Worm (Caenorhabditis elegans) whole organism, L1 larva: Measurements from ENCODE around the gene C39B10.4.
A peak's percentile ranks its signal among the peaks of the same experiment; 100 is the strongest.

Experiments
- C16A3.4 ChIP-seq: fragments of 150-350 bp; optimal IDR thresholded peaks from 2 replicates; lab custom pipeline; 2014; ENCODE audit warnings: missing biosample characterization, missing genetic modification characterization
- C34B4.2 ChIP-seq: sonication (generic microtip); optimal IDR thresholded peaks from 2 replicates; lab custom pipeline; 2017; ENCODE audit warnings: mild to moderate bottlenecking, missing genetic modification characterization, missing compliant biosample characterization
- ama-1 ChIP-seq: fragments of 150-350 bp; optimal IDR thresholded peaks from 2 replicates; lab custom pipeline; 2014
- blmp-1 ChIP-seq: fragments of 150-350 bp; optimal IDR thresholded peaks from 2 replicates; lab custom pipeline; 2014; ENCODE audit warnings: missing biosample characterization, missing genetic modification characterization
- ceh-63 ChIP-seq: fragments of 200-800 bp; sonication (Bioruptor generic); optimal IDR thresholded peaks from 2 replicates; lab custom pipeline; 2018; ENCODE audit warnings: mild to moderate bottlenecking, missing genetic modification characterization, missing compliant biosample characterization
- ceh-8 ChIP-seq: fragments of 200-800 bp; sonication (Bioruptor generic); optimal IDR thresholded peaks from 2 replicates; lab custom pipeline; 2018; ENCODE audit warnings: mild to moderate bottlenecking, missing genetic modification characterization, moderate library complexity, missing compliant biosample characterization
- ceh-90 ChIP-seq: sonication (generic microtip); optimal IDR thresholded peaks from 2 replicates; lab custom pipeline; 2016; ENCODE audit warnings: missing genetic modification characterization, missing compliant biosample characterization
- ces-1 ChIP-seq: fragments of 150-350 bp; optimal IDR thresholded peaks from 2 replicates; lab custom pipeline; 2014; ENCODE audit warnings: missing biosample characterization, missing genetic modification reagents, missing genetic modification characterization
- efl-1 ChIP-seq, 4 experiments: fragments of 150-350 bp; optimal IDR thresholded peaks in 3 of 4; peaks in 1 of 4; 1 replicate in 1 of 4; 2 replicates in 3 of 4; lab custom pipeline; 2014; ENCODE audit warnings: missing biosample characterization in 2 of 4, missing genetic modification characterization in 2 of 4, missing genetic modification reagents in 2 of 4
- efl-3 ChIP-seq: fragments of 200-800 bp; sonication (Bioruptor generic); optimal IDR thresholded peaks from 2 replicates; lab custom pipeline; 2018; ENCODE audit warnings: mild to moderate bottlenecking, missing genetic modification characterization, missing compliant biosample characterization
- egl-13 ChIP-seq: sonication (generic microtip); optimal IDR thresholded peaks from 2 replicates; lab custom pipeline; 2016; ENCODE audit warnings: missing genotype, missing genetic modification reagents, missing genetic modification characterization, missing compliant biosample characterization
- egl-27 ChIP-seq, 2 experiments: fragments of 150-350 bp in 1 of 2; sonication (generic microtip); optimal IDR thresholded peaks; 3 replicates each; lab custom pipeline; 2017 to 2018; ENCODE audit warnings: missing biosample characterization in 2 of 2, missing genetic modification characterization in 2 of 2, missing genetic modification reagents in 2 of 2
- elt-2 ChIP-seq: sonication (generic microtip); optimal IDR thresholded peaks from 2 replicates; lab custom pipeline; 2016; ENCODE audit warnings: missing genetic modification characterization, mild to moderate bottlenecking, inconsistent platforms, missing compliant biosample characterization, missing genetic modification reagents
- elt-3 ChIP-seq, 6 experiments: fragments of 150-350 bp in 1 of 6; sonication (generic microtip); optimal IDR thresholded peaks; 2 replicates each; lab custom pipeline; 2017 to 2018; ENCODE audit warnings: missing biosample characterization in 6 of 6, missing genetic modification characterization in 6 of 6, inconsistent platforms in 1 of 6
- fkh-10 ChIP-seq: sonication (generic microtip); optimal IDR thresholded peaks from 2 replicates; lab custom pipeline; 2017; ENCODE audit warnings: missing biosample characterization, missing genetic modification reagents, missing genetic modification characterization
- fkh-4 ChIP-seq: sonication (generic microtip); optimal IDR thresholded peaks from 2 replicates; lab custom pipeline; 2016; ENCODE audit warnings: missing compliant biosample characterization, missing genetic modification characterization, borderline replicate concordance
- fos-1 ChIP-seq: fragments of 150-350 bp; optimal IDR thresholded peaks from 2 replicates; lab custom pipeline; 2014; ENCODE audit warnings: missing biosample characterization, missing genetic modification characterization
- grh-1 ChIP-seq: fragments of 200-800 bp; sonication (Bioruptor generic); IDR thresholded peaks from 2 replicates; pipeline ENCODE4 v1.3.6; 2022; ENCODE audit warnings: missing genetic modification reagents, missing genetic modification characterization, missing compliant biosample characterization
- hlh-4 ChIP-seq: sonication (generic microtip); optimal IDR thresholded peaks from 2 replicates; lab custom pipeline; 2016; ENCODE audit warnings: mild to moderate bottlenecking, missing genetic modification characterization, missing compliant biosample characterization
- jun-1 ChIP-seq: fragments of 150-350 bp; optimal IDR thresholded peaks from 2 replicates; lab custom pipeline; 2014; ENCODE audit warnings: missing biosample characterization, missing genetic modification reagents, missing genetic modification characterization
- lin-13 ChIP-seq: fragments of 150-350 bp; optimal IDR thresholded peaks from 2 replicates; lab custom pipeline; 2014; ENCODE audit warnings: missing biosample characterization, missing genetic modification reagents, missing genetic modification characterization
- lin-14 ChIP-seq: fragments of 200-800 bp; sonication (Bioruptor generic); optimal IDR thresholded peaks from 2 replicates; lab custom pipeline; 2018; ENCODE audit warnings: mild to moderate bottlenecking, missing genetic modification characterization, moderate library complexity, missing compliant biosample characterization
- lir-3 ChIP-seq: sonication (generic microtip); optimal IDR thresholded peaks from 2 replicates; lab custom pipeline; 2016; ENCODE audit warnings: mild to moderate bottlenecking, missing genetic modification characterization, moderate library complexity, missing compliant biosample characterization; ENCODE audit not compliant: poor library complexity
- mdl-1 ChIP-seq, 2 experiments: fragments of 150-350 bp; optimal IDR thresholded peaks; 2 replicates each; lab custom pipeline; 2014 to 2017; ENCODE audit warnings: missing biosample characterization in 2 of 2, missing genetic modification characterization in 2 of 2, inconsistent platforms in 1 of 2
- mep-1 ChIP-seq: fragments of 150-350 bp; optimal IDR thresholded peaks from 2 replicates; lab custom pipeline; 2014; ENCODE audit warnings: missing biosample characterization, missing genetic modification characterization
- nhr-19 ChIP-seq: fragments of 200-800 bp; sonication (Bioruptor generic); conservative IDR thresholded peaks from 2 replicates; pipeline ENCODE4 v1.3.6; 2022; ENCODE audit warnings: missing genetic modification characterization, missing compliant biosample characterization
- nhr-20 ChIP-seq: sonication (generic microtip); optimal IDR thresholded peaks from 2 replicates; lab custom pipeline; 2016; ENCODE audit warnings: mild to moderate bottlenecking, missing genetic modification characterization, missing compliant biosample characterization
- nhr-237 ChIP-seq: fragments of 150-350 bp; optimal IDR thresholded peaks from 2 replicates; lab custom pipeline; 2014; ENCODE audit warnings: missing biosample characterization, missing genetic modification characterization
- nhr-28 ChIP-seq: fragments of 150-350 bp; optimal IDR thresholded peaks from 2 replicates; lab custom pipeline; 2014; ENCODE audit warnings: missing biosample characterization, missing genetic modification characterization
- nhr-71 ChIP-seq: sonication (generic microtip); optimal IDR thresholded peaks from 2 replicates; lab custom pipeline; 2016; ENCODE audit warnings: mild to moderate bottlenecking, missing genetic modification characterization, moderate library complexity, missing compliant biosample characterization
- nhr-76 ChIP-seq: sonication (generic microtip); optimal IDR thresholded peaks from 2 replicates; lab custom pipeline; 2017; ENCODE audit warnings: missing biosample characterization, missing genetic modification characterization
- nhr-77 ChIP-seq: fragments of 150-350 bp; optimal IDR thresholded peaks from 2 replicates; lab custom pipeline; 2014; ENCODE audit warnings: missing biosample characterization, missing genetic modification characterization
- nhr-85 ChIP-seq: sonication (generic microtip); peaks from one replicate; lab custom pipeline; 2016; ENCODE audit warnings: missing genetic modification characterization, inconsistent platforms, missing compliant biosample characterization
- nhr-90 ChIP-seq: sonication (generic microtip); optimal IDR thresholded peaks from 2 replicates; lab custom pipeline; 2016; ENCODE audit warnings: mild to moderate bottlenecking, missing genetic modification characterization, missing compliant biosample characterization; ENCODE audit not compliant: poor library complexity
- pax-3 ChIP-seq: fragments of 200-800 bp; sonication (Bioruptor generic); optimal IDR thresholded peaks from 2 replicates; lab custom pipeline; 2018; ENCODE audit warnings: mild to moderate bottlenecking, missing genetic modification characterization, moderate library complexity, missing compliant biosample characterization
- skn-1 ChIP-seq: fragments of 150-350 bp; optimal IDR thresholded peaks from 2 replicates; lab custom pipeline; 2014; ENCODE audit warnings: missing biosample characterization, missing genetic modification characterization
- snu-23 ChIP-seq: sonication (generic microtip); optimal IDR thresholded peaks from 2 replicates; lab custom pipeline; 2016; ENCODE audit warnings: missing genetic modification characterization, missing compliant biosample characterization
- sox-4 ChIP-seq: sonication (generic microtip); optimal IDR thresholded peaks from 2 replicates; lab custom pipeline; 2016; ENCODE audit warnings: missing genetic modification characterization, missing compliant biosample characterization
- sup-37 ChIP-seq: fragments of 200-800 bp; sonication (Bioruptor generic); optimal IDR thresholded peaks from 2 replicates; lab custom pipeline; 2018; ENCODE audit warnings: mild to moderate bottlenecking, missing genetic modification characterization, missing compliant biosample characterization
- tlp-1 ChIP-seq: fragments of 150-350 bp; optimal IDR thresholded peaks from 2 replicates; lab custom pipeline; 2014; ENCODE audit warnings: missing biosample characterization, missing genetic modification characterization
- unc-130 ChIP-seq: fragments of 150-350 bp; optimal IDR thresholded peaks from 2 replicates; lab custom pipeline; 2017; ENCODE audit warnings: missing biosample characterization, missing genetic modification characterization, inconsistent platforms
- unc-30 ChIP-seq: sonication (generic microtip); optimal IDR thresholded peaks from 2 replicates; lab custom pipeline; 2017; ENCODE audit warnings: missing biosample characterization, missing genetic modification characterization
- unc-98 ChIP-seq: fragments of 200-800 bp; sonication (Bioruptor generic); IDR thresholded peaks from 2 replicates; pipeline ENCODE4 v1.3.6; 2022; ENCODE audit warnings: missing genetic modification characterization, missing compliant biosample characterization
- vab-15 ChIP-seq: sonication (generic microtip); optimal IDR thresholded peaks from 2 replicates; lab custom pipeline; 2017; ENCODE audit warnings: missing genotype, mild to moderate bottlenecking, missing genetic modification characterization, missing compliant biosample characterization
- ztf-11 ChIP-seq, 2 experiments: sonication (generic microtip); optimal IDR thresholded peaks; 2 replicates each; lab custom pipeline; 2016 to 2017; ENCODE audit warnings: missing genetic modification characterization in 2 of 2, missing biosample characterization in 1 of 2, missing compliant biosample characterization in 1 of 2
- ztf-4 ChIP-seq: fragments of 150-350 bp; optimal IDR thresholded peaks from 2 replicates; lab custom pipeline; 2014; ENCODE audit warnings: missing biosample characterization, missing genetic modification characterization

C39B10.4 gene

ce11 chrX:10429203-10429602 is 15.6 kb upstream of the C39B10.4 start:
- TF ChIP-seq lin-14: peak; percentile 66
- no peak for TF ChIP-seq ceh-90 (tag; lab: Kevin White, UChicago)
- TF ChIP-seq ztf-4: no peak
- no peak for TF ChIP-seq skn-1 (tag; lab: Kevin White, UChicago)
- no peak for TF ChIP-seq C34B4.2 (tag; lab: Kevin White, UChicago)
- TF ChIP-seq egl-13 (tag; lab: Kevin White, UChicago): no peak
- peak; percentile 93 for TF ChIP-seq blmp-1
- TF ChIP-seq tlp-1 (tag; lab: Kevin White, UChicago): no peak
- no peak for TF ChIP-seq unc-130 (tag; lab: Kevin White, UChicago)
- TF ChIP-seq elt-3 (tag; optimal IDR thresholded peaks at IDR 0.05; lab: Kevin White, UChicago): peak in 1 of 6 experiments; percentile 35
- TF ChIP-seq nhr-71 (tag; lab: Kevin White, UChicago): no peak
- peak; percentile 35 for TF ChIP-seq nhr-85
- TF ChIP-seq snu-23 (GFP tag; lab: Kevin White, UChicago): peak; percentile 24
- TF ChIP-seq nhr-237: no peak
- no peak for TF ChIP-seq mdl-1 (tag; optimal IDR thresholded peaks at IDR 0.05; lab: Kevin White, UChicago)
- TF ChIP-seq pax-3 (tag; lab: Kevin White, UChicago): no peak
- no peak for TF ChIP-seq nhr-76 (tag; lab: Kevin White, UChicago)
- TF ChIP-seq jun-1 (tag; lab: Kevin White, UChicago): no peak
- no peak for TF ChIP-seq grh-1
- no peak for TF ChIP-seq ceh-63 (GFP tag; lab: Kevin White, UChicago)
- TF ChIP-seq ztf-11 (tag; optimal IDR thresholded peaks at IDR 0.05; lab: Kevin White, UChicago): no peak
- TF ChIP-seq mep-1 (tag; lab: Kevin White, UChicago): peak; percentile 45
- no peak for TF ChIP-seq sox-4 (tag; lab: Kevin White, UChicago)
- no peak for TF ChIP-seq fkh-10
- TF ChIP-seq ces-1 (GFP tag; lab: Kevin White, UChicago): no peak

- TF ChIP-seq C34B4.2 (tag; lab: Kevin White, UChicago) (no peak), nhr-20 (tag; lab: Kevin White, UChicago) (peak; percentile 18), blmp-1 (peak; percentile 85), fos-1 (tag; lab: Kevin White, UChicago) (no peak), jun-1 (tag; lab: Kevin White, UChicago) (no peak), elt-3 (tag; optimal IDR thresholded peaks at IDR 0.05; lab: Kevin White, UChicago) (peak in 4 of 6 experiments; percentile 32 to 90 (median 71)), fkh-4 (no peak), nhr-90 (tag; lab: Kevin White, UChicago) (peak; percentile 10), lin-14 (peak; percentile 60), lin-13 (GFP tag; lab: Kevin White, UChicago) (no peak), unc-130 (tag; lab: Kevin White, UChicago) (peak; percentile 11), elt-2 (tag; lab: Kevin White, UChicago) (peak; percentile 82)
Measured at ce11 chrX:10430866-10431265, 13.9 kb upstream of the C39B10.4 start.

- no peak for TF ChIP-seq egl-27 (tag; optimal IDR thresholded peaks at IDR 0.05; lab: Kevin White, UChicago)
- TF ChIP-seq nhr-20 (tag; lab: Kevin White, UChicago): no peak
- no peak for TF ChIP-seq nhr-76 (tag; lab: Kevin White, UChicago)
- TF ChIP-seq blmp-1: peak; percentile 91
- TF ChIP-seq efl-1 (optimal IDR thresholded peaks at IDR 0.05; lab: Kevin White, UChicago): no peak
- TF ChIP-seq efl-1 (GFP tag; optimal IDR thresholded peaks at IDR 0.05 in 1 of 2; lab: Kevin White, UChicago): peak in 1 of 2 experiments; percentile 43
- no peak for TF ChIP-seq ceh-63 (GFP tag; lab: Kevin White, UChicago)
- no peak for TF ChIP-seq pax-3 (tag; lab: Kevin White, UChicago)
- TF ChIP-seq ama-1 (lab: Kevin White, UChicago): no peak
- TF ChIP-seq nhr-28 (tag; lab: Kevin White, UChicago): no peak
- TF ChIP-seq C16A3.4: no peak
Measured at ce11 chrX:10432786-10433185, 12.0 kb upstream of the C39B10.4 start.

- TF ChIP-seq ceh-63 (GFP tag; lab: Kevin White, UChicago) (no peak), efl-3 (GFP tag; lab: Kevin White, UChicago) (no peak), egl-13 (tag; lab: Kevin White, UChicago) (no peak), nhr-19 (GFP tag; lab: Robert Waterston, UW) (no peak), unc-30 (tag; lab: Kevin White, UChicago) (no peak), skn-1 (tag; lab: Kevin White, UChicago) (no peak), nhr-77 (tag; lab: Kevin White, UChicago) (no peak), nhr-76 (tag; lab: Kevin White, UChicago) (no peak), ceh-8 (GFP tag; lab: Kevin White, UChicago) (no peak), lir-3 (tag; lab: Kevin White, UChicago) (no peak), hlh-4 (tag; lab: Kevin White, UChicago) (no peak), fkh-10 (peak; percentile 9), efl-1 (optimal IDR thresholded peaks at IDR 0.05; lab: Kevin White, UChicago) (no peak), efl-1 (GFP tag; optimal IDR thresholded peaks at IDR 0.05 in 1 of 2; lab: Kevin White, UChicago) (no peak), vab-15 (no peak), sup-37 (no peak), unc-98 (GFP tag; lab: Robert Waterston, UW) (no peak), nhr-85 (peak; percentile 52)
Measured at ce11 chrX:10433863-10434262, 10.9 kb upstream of the C39B10.4 start.
